Worm (Caenorhabditis elegans) whole organism, mixed stage, embryonic: Measurements from ENCODE around the gene srt-27.
A peak's percentile ranks its signal among the peaks of the same experiment; 100 is the strongest.

Experiments used
- M03D4.4 ChIP-seq: sonication (generic microtip); optimal IDR thresholded peaks from 2 replicates; lab custom pipeline; 2017; ENCODE audit warnings: mild to moderate bottlenecking, missing genetic modification characterization, missing compliant biosample characterization
- bed-3 ChIP-seq: fragments of 200-800 bp; sonication (Bioruptor generic); optimal IDR thresholded peaks from 3 replicates; lab custom pipeline; 2018; ENCODE audit warnings: mild to moderate bottlenecking, missing genetic modification characterization, moderate library complexity, missing compliant biosample characterization
- blmp-1 ChIP-seq: fragments of 150-350 bp; optimal IDR thresholded peaks from 2 replicates; lab custom pipeline; 2014; ENCODE audit warnings: missing biosample characterization, missing genetic modification characterization
- ceh-39 ChIP-seq: fragments of 150-350 bp; optimal IDR thresholded peaks from 2 replicates; lab custom pipeline; 2014; ENCODE audit warnings: missing biosample characterization, missing genetic modification characterization
- ceh-43 ChIP-seq: fragments of 200-800 bp; sonication (Bioruptor generic); optimal IDR thresholded peaks from 2 replicates; lab custom pipeline; 2018; ENCODE audit warnings: mild to moderate bottlenecking, missing genetic modification characterization, moderate library complexity, missing compliant biosample characterization
- ceh-83 ChIP-seq: fragments of 200-800 bp; sonication (Bioruptor generic); optimal IDR thresholded peaks from 2 replicates; lab custom pipeline; 2018; ENCODE audit warnings: mild to moderate bottlenecking, missing genetic modification characterization, missing compliant biosample characterization
- ces-1 ChIP-seq: fragments of 150-350 bp; optimal IDR thresholded peaks from 2 replicates; lab custom pipeline; 2014; ENCODE audit warnings: missing biosample characterization, missing genetic modification reagents, missing genetic modification characterization
- cnd-1 ChIP-seq: fragments of 200-800 bp; sonication (Bioruptor generic); optimal IDR thresholded peaks from 2 replicates; lab custom pipeline; 2018; ENCODE audit warnings: mild to moderate bottlenecking, missing genetic modification characterization, missing compliant biosample characterization
- drap-1 ChIP-seq: fragments of 200-800 bp; sonication (Bioruptor generic); optimal IDR thresholded peaks from 3 replicates; lab custom pipeline; 2018; ENCODE audit warnings: mild to moderate bottlenecking, missing genetic modification characterization, missing compliant biosample characterization
- elt-1 ChIP-seq: sonication (generic microtip); optimal IDR thresholded peaks from 2 replicates; lab custom pipeline; 2017; ENCODE audit warnings: missing genetic modification characterization, mild to moderate bottlenecking, missing compliant biosample characterization, antibody characterized with exemption, moderate library complexity, borderline replicate concordance; ENCODE audit not compliant: insufficient read depth
- elt-3 ChIP-seq: fragments of 150-350 bp; optimal IDR thresholded peaks from 2 replicates; lab custom pipeline; 2014; ENCODE audit warnings: missing biosample characterization, missing genetic modification characterization
- flh-1 ChIP-seq: fragments of 200-800 bp; sonication (Bioruptor generic); optimal IDR thresholded peaks from 2 replicates; lab custom pipeline; 2018; ENCODE audit warnings: mild to moderate bottlenecking, missing genetic modification characterization, moderate library complexity, missing compliant biosample characterization
- hlh-1 ChIP-seq: fragments of 150-350 bp; optimal IDR thresholded peaks from 2 replicates; lab custom pipeline; 2014; ENCODE audit warnings: missing biosample characterization, missing genetic modification reagents, missing genetic modification characterization
- lin-13 ChIP-seq: fragments of 150-350 bp; optimal IDR thresholded peaks from 2 replicates; lab custom pipeline; 2014; ENCODE audit warnings: missing biosample characterization, missing genetic modification characterization
- lin-32 ChIP-seq: fragments of 200-800 bp; sonication (Bioruptor generic); optimal IDR thresholded peaks from 2 replicates; lab custom pipeline; 2018; ENCODE audit warnings: mild to moderate bottlenecking, missing genetic modification characterization, missing compliant biosample characterization
- lsy-2 ChIP-seq: fragments of 150-350 bp; optimal IDR thresholded peaks from 2 replicates; lab custom pipeline; 2014; ENCODE audit warnings: missing biosample characterization, missing genetic modification characterization
- mab-5 ChIP-seq: fragments of 150-350 bp; optimal IDR thresholded peaks from 2 replicates; lab custom pipeline; 2014; ENCODE audit warnings: missing biosample characterization, missing genetic modification characterization
- mep-1 ChIP-seq: fragments of 150-350 bp; optimal IDR thresholded peaks from 2 replicates; lab custom pipeline; 2017; ENCODE audit warnings: missing biosample characterization, missing genetic modification reagents, missing genetic modification characterization, inconsistent platforms
- mls-2 ChIP-seq: sonication (generic microtip); optimal IDR thresholded peaks from 2 replicates; lab custom pipeline; 2016; ENCODE audit warnings: mild to moderate bottlenecking, missing genetic modification characterization, moderate library complexity, missing compliant biosample characterization
- nhr-12 ChIP-seq: fragments of 150-350 bp; optimal IDR thresholded peaks from 2 replicates; lab custom pipeline; 2014; ENCODE audit warnings: missing biosample characterization, missing genetic modification characterization
- nhr-2 ChIP-seq: fragments of 150-350 bp; optimal IDR thresholded peaks from 2 replicates; lab custom pipeline; 2014; ENCODE audit warnings: missing biosample characterization, missing genetic modification characterization
- nhr-237 ChIP-seq: fragments of 150-350 bp; optimal IDR thresholded peaks from 2 replicates; lab custom pipeline; 2014; ENCODE audit warnings: missing biosample characterization, missing genetic modification characterization
- nhr-28 ChIP-seq: fragments of 150-350 bp; optimal IDR thresholded peaks from 2 replicates; lab custom pipeline; 2014; ENCODE audit warnings: missing biosample characterization, missing genetic modification characterization
- pha-4 ChIP-seq: fragments of 150-350 bp; optimal IDR thresholded peaks from 2 replicates; lab custom pipeline; 2018; ENCODE audit warnings: missing biosample characterization, missing genetic modification reagents, missing genetic modification characterization
- sem-2 ChIP-seq: fragments of 200-800 bp; sonication (Bioruptor generic); optimal IDR thresholded peaks from 2 replicates; lab custom pipeline; 2018; ENCODE audit warnings: mild to moderate bottlenecking, missing genetic modification characterization, missing compliant biosample characterization
- snpc-4 ChIP-seq: fragments of 150-350 bp; optimal IDR thresholded peaks from 2 replicates; lab custom pipeline; 2014; ENCODE audit warnings: missing biosample characterization, missing genetic modification characterization
- sptf-1 ChIP-seq: sonication (generic microtip); optimal IDR thresholded peaks from 2 replicates; lab custom pipeline; 2017; ENCODE audit warnings: mild to moderate bottlenecking, missing genetic modification characterization, moderate library complexity, missing compliant biosample characterization
- tbx-8 ChIP-seq: fragments of 200-800 bp; sonication (Bioruptor generic); optimal IDR thresholded peaks from 2 replicates; lab custom pipeline; 2018; ENCODE audit warnings: mild to moderate bottlenecking, missing genetic modification characterization, moderate library complexity, missing compliant biosample characterization
- unc-120 ChIP-seq: sonication (generic microtip); optimal IDR thresholded peaks from 2 replicates; lab custom pipeline; 2017; ENCODE audit warnings: missing genetic modification characterization, missing compliant biosample characterization; ENCODE audit not compliant: poor library complexity, severe bottlenecking
- unc-62 ChIP-seq: fragments of 150-350 bp; optimal IDR thresholded peaks from 2 replicates; lab custom pipeline; 2014; ENCODE audit warnings: missing biosample characterization, missing genetic modification reagents, missing genetic modification characterization
- zip-8 ChIP-seq: fragments of 150-350 bp; optimal IDR thresholded peaks from 2 replicates; lab custom pipeline; 2014; ENCODE audit warnings: missing biosample characterization, missing genetic modification characterization

The srt-27 gene

ce11 chrV:2706379-2706778 lies 14.3 kb downstream of the srt-27 start:
- no peak for TF ChIP-seq ceh-43 (GFP tag; lab: Kevin White, UChicago)
- no peak for TF ChIP-seq cnd-1 (tag; lab: Kevin White, UChicago)
- TF ChIP-seq drap-1, result no peak
- TF ChIP-seq unc-62 (GFP tag; lab: Kevin White, UChicago), result no peak
- TF ChIP-seq blmp-1 (tag; lab: Kevin White, UChicago), result no peak
- TF ChIP-seq lin-13 (tag; lab: Kevin White, UChicago), result no peak
- TF ChIP-seq sptf-1 (tag; lab: Kevin White, UChicago), result no peak
- no peak for TF ChIP-seq M03D4.4
- TF ChIP-seq, all 35 proteins: peak for 0

ce11 chrV:2703299-2703698 lies 17.4 kb downstream of the srt-27 start:
- TF ChIP-seq zip-8 (no peak), sptf-1 (tag; lab: Kevin White, UChicago) (no peak), drap-1 (no peak), nhr-12 (tag; lab: Kevin White, UChicago) (no peak), nhr-237 (tag; lab: Kevin White, UChicago) (no peak), hlh-1 (no peak), lsy-2 (tag; lab: Kevin White, UChicago) (no peak), ceh-39 (tag; lab: Kevin White, UChicago) (no peak), nhr-28 (no peak), tbx-8 (GFP tag; lab: Kevin White, UChicago) (no peak), mls-2 (tag; lab: Kevin White, UChicago) (no peak), snpc-4 (tag; lab: Kevin White, UChicago) (no peak), ces-1 (no peak), nhr-2 (no peak), mep-1 (tag; lab: Kevin White, UChicago) (no peak), unc-120 (no peak), lin-32 (GFP tag; lab: Kevin White, UChicago) (no peak), lin-13 (tag; lab: Kevin White, UChicago) (no peak), bed-3 (GFP tag; lab: Kevin White, UChicago) (no peak)

- TF ChIP-seq nhr-12 (tag; lab: Kevin White, UChicago) (no peak), pha-4 (tag; lab: Kevin White, UChicago) (no peak), sem-2 (GFP tag; lab: Kevin White, UChicago) (no peak), lin-32 (GFP tag; lab: Kevin White, UChicago) (no peak)
Measured at ce11 chrV:2702883-2703282, 17.8 kb downstream of the srt-27 start.

ce11 chrV:2698826-2699225 lies 21.8 kb downstream of the srt-27 start, which contains the start of gene nuo-5:
nuo-5 (plus strand) TSS chrV:2698972.
- TF ChIP-seq zip-8, result no peak
- no peak for TF ChIP-seq lin-32 (GFP tag; lab: Kevin White, UChicago)
- no peak for TF ChIP-seq flh-1 (GFP tag; lab: Kevin White, UChicago)
- no peak for TF ChIP-seq M03D4.4
- no peak for TF ChIP-seq ces-1
- no peak for TF ChIP-seq mep-1 (tag; lab: Kevin White, UChicago)
- no peak for TF ChIP-seq snpc-4 (tag; lab: Kevin White, UChicago)
- no peak for TF ChIP-seq bed-3 (GFP tag; lab: Kevin White, UChicago)
- TF ChIP-seq ceh-43 (GFP tag; lab: Kevin White, UChicago), result no peak
- TF ChIP-seq drap-1, result no peak
- no peak for TF ChIP-seq mab-5 (tag; lab: Kevin White, UChicago)
- TF ChIP-seq ceh-83 (GFP tag; lab: Kevin White, UChicago), result no peak
- TF ChIP-seq elt-3 (tag; lab: Kevin White, UChicago), result no peak
- no peak for TF ChIP-seq nhr-237 (tag; lab: Kevin White, UChicago)
- no peak for TF ChIP-seq cnd-1 (tag; lab: Kevin White, UChicago)
- TF ChIP-seq mls-2 (tag; lab: Kevin White, UChicago), result no peak
- TF ChIP-seq elt-1 (tag; lab: Kevin White, UChicago), result no peak
- no peak for TF ChIP-seq nhr-2
- no peak for TF ChIP-seq sptf-1 (tag; lab: Kevin White, UChicago)
- no peak for TF ChIP-seq lsy-2 (tag; lab: Kevin White, UChicago)
- TF ChIP-seq, all 35 proteins: peak for 0

- TF ChIP-seq sptf-1 (tag; lab: Kevin White, UChicago), result peak; percentile 27
- TF ChIP-seq cnd-1 (tag; lab: Kevin White, UChicago), result no peak
Measured at ce11 chrV:2697693-2698092, 23.0 kb downstream of the srt-27 start.
